Worm (Caenorhabditis elegans): ENCODE measurements around the gene nhr-239.

DNA sequence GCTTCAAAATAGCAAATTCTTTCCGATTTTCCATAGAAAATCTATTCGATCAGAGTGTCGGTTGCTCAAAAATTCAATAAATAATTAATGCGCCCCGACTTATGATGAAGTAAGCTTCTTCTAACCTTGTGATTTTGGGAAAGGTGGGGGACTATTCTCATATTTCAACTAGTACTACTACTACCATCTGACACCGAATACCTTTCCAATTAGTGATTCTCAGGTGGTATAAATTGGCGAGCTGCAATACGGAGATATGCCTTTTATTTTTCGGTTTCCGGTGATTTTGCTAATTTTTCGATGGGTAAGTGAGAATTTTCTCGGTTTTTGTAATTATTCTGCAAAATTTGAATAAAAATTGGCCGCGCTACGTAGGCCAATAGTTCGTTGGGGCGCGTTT is at the start of gene nhr-239:
- TF ChIP-seq nhr-47 (tag; optimal IDR thresholded peaks at IDR 0.05) (no peak), snpc-4 (tag; optimal IDR thresholded peaks at IDR 0.05) (no peak), unc-62 (GFP tag; optimal IDR thresholded peaks at IDR 0.05) (no peak), elt-3 (tag; optimal IDR thresholded peaks at IDR 0.05) (no peak), lin-15B (tag; optimal IDR thresholded peaks at IDR 0.05) (no peak), aha-1 (tag; optimal IDR thresholded peaks at IDR 0.05) (no peak), nhr-76 (tag; optimal IDR thresholded peaks at IDR 0.05) (no peak), lin-39 (tag; optimal IDR thresholded peaks at IDR 0.05) (no peak), mep-1 (tag; optimal IDR thresholded peaks at IDR 0.05) (no peak), nhr-90 (tag; optimal IDR thresholded peaks at IDR 0.05; ENCODE audit: poor library complexity) (no peak)

Measured in whole organism, L1 larva.